Fruit fly (Drosophila melanogaster): ENCODE data around the gene Drsl2.

The Drsl2 gene

DNA sequence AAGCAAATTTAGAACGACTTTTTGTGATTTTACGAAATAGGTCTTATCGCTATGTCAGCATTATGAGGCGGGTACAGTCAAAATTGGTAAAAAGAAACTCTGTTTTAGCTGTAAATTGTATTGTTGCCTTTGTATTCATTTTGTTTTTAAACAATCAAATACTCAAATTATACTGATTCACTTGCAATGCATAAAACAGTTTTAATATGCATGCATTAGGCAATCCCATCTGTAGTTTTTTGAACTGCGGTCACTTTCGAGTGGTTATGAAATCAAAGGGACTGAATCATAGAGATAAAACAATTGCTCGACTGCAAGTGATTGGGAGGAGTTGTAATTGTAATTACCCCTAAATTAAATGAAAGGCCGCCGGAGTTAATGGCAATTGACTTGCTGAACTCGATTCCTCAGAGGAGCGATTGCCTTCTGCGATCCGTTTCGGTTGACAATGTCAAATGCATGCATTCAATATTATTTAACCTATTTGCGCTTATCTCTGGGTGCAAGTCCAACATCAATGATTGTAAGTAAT is 25.6 kb downstream of the Drsl2 start:
- no peak for TF ChIP-seq CG17806 (tag; optimal IDR thresholded peaks at IDR 0.05)
- no peak for TF ChIP-seq CG10348 (GFP tag; IDR thresholded peaks at IDR 0.05)
- TF ChIP-seq fd96Ca (GFP tag; IDR thresholded peaks at IDR 0.05) = no peak
- no peak for TF ChIP-seq D1 (tag; optimal IDR thresholded peaks at IDR 0.05)
- no peak for TF ChIP-seq CG12605 (GFP tag; IDR thresholded peaks at IDR 0.05)

DNA sequence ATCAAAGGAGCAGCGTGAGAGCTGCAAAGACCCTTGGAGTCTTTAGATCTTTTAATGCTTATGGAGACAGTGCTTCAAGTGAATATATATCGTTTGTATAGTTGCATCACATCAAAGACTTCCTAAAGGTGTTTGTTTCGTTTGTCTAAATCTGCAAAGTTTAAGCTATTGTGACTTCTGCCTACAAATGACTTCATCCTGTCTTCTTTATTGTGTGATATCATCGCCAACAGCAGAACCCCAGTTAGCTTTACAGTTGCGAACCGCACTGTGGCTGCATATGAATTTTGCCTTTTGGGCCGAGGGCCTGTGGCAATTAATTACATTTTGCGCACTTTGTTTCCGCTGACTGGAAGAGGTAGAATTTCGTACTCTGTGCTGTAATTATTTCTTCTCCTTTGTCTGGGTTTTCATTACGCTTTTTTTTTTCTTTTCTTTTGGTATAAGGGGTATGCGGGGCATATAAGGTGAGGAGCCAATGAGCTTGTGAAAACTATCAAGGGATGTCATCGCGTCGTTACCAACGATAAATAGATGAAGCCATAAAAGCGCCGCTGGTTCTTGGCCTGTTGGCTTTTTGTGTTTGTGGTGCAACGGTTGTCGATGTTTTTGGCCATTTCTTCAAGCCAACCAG is 28.3 kb downstream of the Drsl2 start:
- peak; percentile 61 for TF ChIP-seq CG34367 (tag; optimal IDR thresholded peaks at IDR 0.05)
- peak; percentile 26 for TF ChIP-seq CG13204 (GFP tag; optimal IDR thresholded peaks at IDR 0.05)
- TF ChIP-seq CG4496 (GFP tag; IDR thresholded peaks at IDR 0.05) = no peak
- no peak for TF ChIP-seq D1 (tag; optimal IDR thresholded peaks at IDR 0.05)
- TF ChIP-seq CG12605 (GFP tag; IDR thresholded peaks at IDR 0.05) = no peak
- TF ChIP-seq CG15710 (tag; optimal IDR thresholded peaks at IDR 0.05) = peak; percentile 64
- TF ChIP-seq Pif1B (GFP tag; optimal IDR thresholded peaks at IDR 0.05) = peak; percentile 51
- TF ChIP-seq Ets98B (GFP tag; IDR thresholded peaks at IDR 0.05) = no peak
- peak; percentile 69 for TF ChIP-seq CG9948 (tag; optimal IDR thresholded peaks at IDR 0.05)
- TF ChIP-seq fd96Ca (GFP tag; IDR thresholded peaks at IDR 0.05) = no peak
- TF ChIP-seq Pif1A (GFP tag; optimal IDR thresholded peaks at IDR 0.05) = peak; percentile 64
- peak; percentile 6 for TF ChIP-seq gl (tag; optimal IDR thresholded peaks at IDR 0.05)
- no peak for TF ChIP-seq rn (GFP tag; IDR thresholded peaks at IDR 0.05)
- peak; percentile 22 for TF ChIP-seq EcR (GFP tag; optimal IDR thresholded peaks at IDR 0.05)
- TF ChIP-seq CG14655 (GFP tag; optimal IDR thresholded peaks at IDR 0.05) = peak; percentile 64
- TF ChIP-seq CG10348 (GFP tag; IDR thresholded peaks at IDR 0.05) = no peak
- peak; percentile 48 for TF ChIP-seq CG8301 (tag; optimal IDR thresholded peaks at IDR 0.05)
- TF ChIP-seq CG17806 (tag; optimal IDR thresholded peaks at IDR 0.05) = peak; percentile 61
- peak; percentile 67 for TF ChIP-seq CG8159 (tag; optimal IDR thresholded peaks at IDR 0.05)
- TF ChIP-seq CG32121 (GFP tag; IDR thresholded peaks at IDR 0.05) = no peak
- peak; percentile 76 for TF ChIP-seq Snoo (tag; optimal IDR thresholded peaks at IDR 0.05)

dm6 chr3L:3343260-3343659 is 29.1 kb downstream of the Drsl2 start:
- no peak for TF ChIP-seq D1 (tag; optimal IDR thresholded peaks at IDR 0.05)
- TF ChIP-seq CG8159 (tag; optimal IDR thresholded peaks at IDR 0.05) = peak; percentile 55
- TF ChIP-seq CG8301 (tag; optimal IDR thresholded peaks at IDR 0.05) = peak; percentile 41
- no peak for TF ChIP-seq EcR (GFP tag; optimal IDR thresholded peaks at IDR 0.05)
- TF ChIP-seq CG14655 (GFP tag; optimal IDR thresholded peaks at IDR 0.05) = peak; percentile 50
- TF ChIP-seq Pif1B (GFP tag; optimal IDR thresholded peaks at IDR 0.05) = peak; percentile 35
- TF ChIP-seq CG17806 (tag; optimal IDR thresholded peaks at IDR 0.05) = peak; percentile 40
- TF ChIP-seq CG15710 (tag; optimal IDR thresholded peaks at IDR 0.05) = peak; percentile 44
- peak; percentile 44 for TF ChIP-seq CG9948 (tag; optimal IDR thresholded peaks at IDR 0.05)
- peak; percentile 13 for TF ChIP-seq Pif1A (GFP tag; optimal IDR thresholded peaks at IDR 0.05)
- no peak for TF ChIP-seq CG13204 (GFP tag; optimal IDR thresholded peaks at IDR 0.05)
- no peak for TF ChIP-seq rn (GFP tag; IDR thresholded peaks at IDR 0.05)
- TF ChIP-seq Snoo (tag; optimal IDR thresholded peaks at IDR 0.05) = peak; percentile 82

DNA sequence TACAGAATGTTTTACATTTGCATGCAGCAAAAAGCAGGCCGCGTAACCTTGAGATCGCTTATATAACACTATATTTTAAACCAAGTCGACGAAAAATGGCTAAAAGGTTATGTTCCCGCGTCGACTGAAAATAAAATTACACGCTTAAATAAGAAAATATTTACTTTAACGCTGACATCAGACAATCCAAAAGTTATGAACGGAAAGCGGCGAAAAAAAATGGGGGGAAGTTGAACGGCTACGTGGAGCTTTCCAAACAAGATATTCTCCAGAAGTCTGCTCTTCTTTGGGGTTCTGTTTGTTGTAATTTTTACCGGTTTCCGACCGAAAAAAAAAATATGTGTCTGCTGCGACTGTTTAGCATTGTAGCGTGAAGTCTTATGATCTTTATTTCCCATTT is 30.4 kb downstream of the Drsl2 start:
- no peak for TF ChIP-seq rn (GFP tag; IDR thresholded peaks at IDR 0.05)
- no peak for TF ChIP-seq Pif1A (GFP tag; optimal IDR thresholded peaks at IDR 0.05)
- TF ChIP-seq CG9948 (tag; optimal IDR thresholded peaks at IDR 0.05) = no peak
- TF ChIP-seq CG4496 (GFP tag; IDR thresholded peaks at IDR 0.05) = no peak
- no peak for TF ChIP-seq CG12605 (GFP tag; IDR thresholded peaks at IDR 0.05)
- TF ChIP-seq D1 (tag; optimal IDR thresholded peaks at IDR 0.05) = no peak
- no peak for TF ChIP-seq gl (tag; optimal IDR thresholded peaks at IDR 0.05)
- TF ChIP-seq EcR (GFP tag; optimal IDR thresholded peaks at IDR 0.05) = no peak

- no peak for TF ChIP-seq CG14655 (GFP tag; optimal IDR thresholded peaks at IDR 0.05)
- no peak for TF ChIP-seq CG8159 (tag; optimal IDR thresholded peaks at IDR 0.05)
- TF ChIP-seq Pif1B (GFP tag; optimal IDR thresholded peaks at IDR 0.05) = no peak
- no peak for TF ChIP-seq Snoo (tag; optimal IDR thresholded peaks at IDR 0.05)
- no peak for TF ChIP-seq D1 (tag; optimal IDR thresholded peaks at IDR 0.05)
- no peak for TF ChIP-seq CG13204 (GFP tag; optimal IDR thresholded peaks at IDR 0.05)
- no peak for TF ChIP-seq rn (GFP tag; IDR thresholded peaks at IDR 0.05)
- TF ChIP-seq CG4496 (GFP tag; IDR thresholded peaks at IDR 0.05) = no peak
These were observed 32.1 kb downstream of the Drsl2 start for dm6 chr3L:3346294-3346693.

DNA sequence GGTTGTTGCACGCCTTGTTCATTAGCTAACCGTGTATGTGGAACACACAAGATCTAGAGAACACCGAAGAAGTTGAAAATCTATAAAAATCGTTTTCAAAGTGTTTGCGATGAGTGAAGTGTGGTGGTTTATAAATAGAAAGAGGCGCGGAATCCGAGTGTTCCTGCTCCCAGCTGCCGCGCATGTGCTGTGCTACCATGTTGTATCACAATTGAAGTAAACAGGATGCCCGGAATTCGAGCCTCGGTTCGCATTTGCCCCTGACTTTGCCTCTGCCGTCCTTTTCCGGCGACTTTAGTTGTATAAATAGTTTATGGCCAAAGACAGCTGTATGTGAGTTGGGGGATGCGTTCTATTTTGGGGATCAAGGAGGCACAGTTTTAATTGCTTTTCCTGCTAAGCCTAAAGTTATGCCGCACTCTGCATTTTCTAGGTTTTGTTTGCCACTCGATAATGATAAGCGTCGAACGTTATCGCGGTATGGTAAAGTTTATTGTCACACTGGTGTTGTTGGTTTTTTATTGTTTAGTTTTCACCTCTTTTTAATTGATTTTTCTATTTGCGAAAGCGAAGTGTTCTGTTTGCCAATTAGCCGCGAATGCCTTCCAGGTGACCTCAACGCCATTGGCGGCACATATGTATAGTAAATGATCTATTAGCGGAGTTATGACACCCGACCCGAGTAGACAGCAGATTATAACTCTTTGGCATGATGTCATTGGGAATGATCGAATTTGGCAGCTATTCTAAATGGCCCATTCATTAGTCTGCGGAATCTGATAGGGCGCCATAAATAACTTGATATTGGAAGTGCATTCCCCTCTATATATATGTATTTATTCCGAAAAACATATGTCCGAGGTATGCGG is 35.0 kb downstream of the Drsl2 start:
- TF ChIP-seq D1 (tag; optimal IDR thresholded peaks at IDR 0.05) (no peak), CG9948 (tag; optimal IDR thresholded peaks at IDR 0.05) (no peak), EcR (GFP tag; optimal IDR thresholded peaks at IDR 0.05) (peak; percentile 53), rn (GFP tag; IDR thresholded peaks at IDR 0.05) (no peak), CG4496 (GFP tag; IDR thresholded peaks at IDR 0.05) (0 out of 3 replicates have a peak, but pooled peaks have one; percentile 26), fd96Ca (GFP tag; IDR thresholded peaks at IDR 0.05) (no peak)

All from whole organism, pupa.